Worm (Caenorhabditis elegans): Measurements from ENCODE around the gene C31B8.7.

Gene C31B8.7

DNA sequence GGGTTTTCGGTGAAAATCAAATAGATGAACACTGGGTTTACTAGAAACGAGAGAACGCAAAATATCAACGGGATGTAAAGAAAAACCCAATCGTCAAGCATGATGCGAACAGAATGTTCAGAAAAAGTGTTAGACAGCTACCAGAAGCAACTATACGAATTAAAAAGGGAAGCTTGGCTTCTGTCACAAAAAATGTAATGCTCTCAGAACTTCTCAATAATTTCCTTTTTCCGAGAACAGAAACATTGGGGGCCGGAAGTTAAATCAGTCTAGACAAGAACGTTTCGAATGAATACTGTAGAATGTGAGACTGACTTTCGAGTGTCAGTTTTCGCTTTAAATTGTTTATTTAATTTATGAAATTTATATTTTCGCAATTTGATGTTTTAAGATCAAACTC lies 43.4 kb downstream of the C31B8.7 start, which contains the start of gene srj-54:
TSS of gene srj-54 (minus strand) at position 101 of the 400 bp plus-strand sequence.
- TF ChIP-seq pax-1 (tag; optimal IDR thresholded peaks at IDR 0.05): no peak
- no peak for TF ChIP-seq nfya-1 (tag; optimal IDR thresholded peaks at IDR 0.05)
- TF ChIP-seq ceh-19 (GFP tag; optimal IDR thresholded peaks at IDR 0.05): no peak
- TF ChIP-seq dve-1 (tag; optimal IDR thresholded peaks at IDR 0.05): no peak
- TF ChIP-seq ceh-6 (GFP tag; optimal IDR thresholded peaks at IDR 0.05): no peak
- TF ChIP-seq ceh-30 (tag; optimal IDR thresholded peaks at IDR 0.05): no peak
- no peak for TF ChIP-seq sox-4 (tag; optimal IDR thresholded peaks at IDR 0.05)
- TF ChIP-seq K09A11.1 (tag; optimal IDR thresholded peaks at IDR 0.05; ENCODE audit: insufficient read depth): no peak
- TF ChIP-seq nhr-232 (tag; optimal IDR thresholded peaks at IDR 0.05): no peak
- TF ChIP-seq hlh-6 (tag; optimal IDR thresholded peaks at IDR 0.05): no peak

DNA sequence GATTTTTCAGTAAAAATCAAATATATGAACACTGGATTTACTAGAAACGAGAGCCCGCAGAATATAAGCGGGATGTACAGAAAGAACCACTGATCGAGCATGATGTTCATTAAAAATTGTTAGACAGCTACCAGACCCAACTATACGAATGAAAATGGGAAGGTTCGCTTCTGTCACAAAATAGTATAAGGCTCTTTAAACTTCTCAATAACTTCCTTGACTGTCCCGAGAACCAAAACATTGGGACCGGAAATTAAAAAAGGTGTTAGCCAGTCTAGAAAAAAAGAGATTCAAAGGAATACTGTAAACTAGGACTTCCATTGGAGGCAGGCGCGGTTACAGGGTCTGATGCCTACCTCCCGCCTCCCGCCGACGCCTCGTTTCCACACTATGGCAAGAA lies 45.3 kb downstream of the C31B8.7 start, which contains the start of gene srj-55:
TSS of gene srj-55 (minus strand) at position 101 of the 400 bp plus-strand sequence.
- TF ChIP-seq ceh-18 (tag; optimal IDR thresholded peaks at IDR 0.05) (no peak), fkh-6 (tag; optimal IDR thresholded peaks at IDR 0.05) (no peak), ets-4 (tag; optimal IDR thresholded peaks at IDR 0.05) (no peak), ztf-16 (tag; optimal IDR thresholded peaks at IDR 0.05) (no peak), pha-4 (tag; optimal IDR thresholded peaks at IDR 0.05) (no peak), sox-4 (tag; optimal IDR thresholded peaks at IDR 0.05) (no peak), T23F11.4 (GFP tag; optimal IDR thresholded peaks at IDR 0.05) (no peak), nfya-1 (tag; optimal IDR thresholded peaks at IDR 0.05) (no peak), zip-5 (tag; optimal IDR thresholded peaks at IDR 0.05) (no peak), ref-2 (tag; optimal IDR thresholded peaks at IDR 0.05) (no peak), fkh-10 (GFP tag; optimal IDR thresholded peaks at IDR 0.05) (no peak), dmd-4 (tag; optimal IDR thresholded peaks at IDR 0.05; ENCODE audit: borderline replicate concordance) (no peak), pat-9 (tag; optimal IDR thresholded peaks at IDR 0.05) (no peak), ceh-6 (GFP tag; optimal IDR thresholded peaks at IDR 0.05) (no peak), unc-86 (tag; optimal IDR thresholded peaks at IDR 0.05) (no peak), C38D4.7 (GFP tag; optimal IDR thresholded peaks at IDR 0.05) (no peak), F13H6.1 (tag; optimal IDR thresholded peaks at IDR 0.05) (no peak)

- TF ChIP-seq Y22D7AL.16 (tag; optimal IDR thresholded peaks at IDR 0.05) (no peak), sox-4 (tag; optimal IDR thresholded peaks at IDR 0.05) (no peak), ceh-30 (tag; optimal IDR thresholded peaks at IDR 0.05) (no peak), tbx-7 (tag; optimal IDR thresholded peaks at IDR 0.05) (no peak), hlh-6 (tag; optimal IDR thresholded peaks at IDR 0.05) (no peak), unc-86 (tag; optimal IDR thresholded peaks at IDR 0.05) (no peak), ama-1 (optimal IDR thresholded peaks at IDR 0.05) (no peak), fkh-6 (tag; optimal IDR thresholded peaks at IDR 0.05) (no peak), mec-3 (tag; optimal IDR thresholded peaks at IDR 0.05; ENCODE audit: borderline replicate concordance) (no peak)
These were observed 47.7 kb downstream of the C31B8.7 start, which contains the start of gene srj-57 for ce11 chrV:2855473-2855872. Gene srj-57 (minus strand): TSS chrV:2855573.

Measured in whole organism, late embryonic.